Worm (Caenorhabditis elegans) whole organism, early embryonic: Measurements from ENCODE around the gene F38A5.2.

ENCODE experiments used
- B0310.2 ChIP-seq: sonication (generic microtip); optimal IDR thresholded peaks from 2 replicates; lab custom pipeline; 2016; ENCODE audit warnings: mild to moderate bottlenecking, missing genetic modification characterization, missing compliant biosample characterization
- F13C5.2 ChIP-seq: sonication (generic microtip); optimal IDR thresholded peaks from 2 replicates; lab custom pipeline; 2017; ENCODE audit warnings: mild to moderate bottlenecking, missing genetic modification characterization, inconsistent platforms, missing compliant biosample characterization
- aly-1 ChIP-seq: sonication (generic microtip); optimal IDR thresholded peaks from 2 replicates; lab custom pipeline; 2016; ENCODE audit warnings: missing genetic modification characterization, missing compliant biosample characterization
- ama-1 ChIP-seq: fragments of 150-350 bp; optimal IDR thresholded peaks from 2 replicates; lab custom pipeline; 2014
- ceh-13 ChIP-seq: fragments of 200-800 bp; sonication (Bioruptor generic); optimal IDR thresholded peaks from 2 replicates; lab custom pipeline; 2018; ENCODE audit warnings: mild to moderate bottlenecking, missing genetic modification characterization, missing compliant biosample characterization
- ceh-36 ChIP-seq: sonication (generic microtip); optimal IDR thresholded peaks from 2 replicates; lab custom pipeline; 2016; ENCODE audit warnings: missing genetic modification characterization, inconsistent platforms, missing compliant biosample characterization
- ets-7 ChIP-seq: sonication (generic microtip); optimal IDR thresholded peaks from 2 replicates; lab custom pipeline; 2016; ENCODE audit warnings: missing genotype, missing genetic modification characterization, missing compliant biosample characterization
- flt-1 ChIP-seq: fragments of 200-800 bp; sonication (Bioruptor generic); IDR thresholded peaks from 2 replicates; pipeline ENCODE4 v1.3.6; 2022; ENCODE audit warnings: missing genetic modification characterization, missing compliant biosample characterization
- hmbx-1 ChIP-seq: sonication (generic microtip); optimal IDR thresholded peaks from 2 replicates; lab custom pipeline; 2016; ENCODE audit warnings: mild to moderate bottlenecking, missing genetic modification characterization, missing compliant biosample characterization
- hmg-4 ChIP-seq: fragments of 200-800 bp; sonication (Bioruptor generic); optimal IDR thresholded peaks from 2 replicates; lab custom pipeline; 2018; ENCODE audit warnings: mild to moderate bottlenecking, missing genetic modification characterization, missing compliant biosample characterization
- hnd-1 ChIP-seq: sonication (generic microtip); optimal IDR thresholded peaks from 2 replicates; lab custom pipeline; 2016; ENCODE audit warnings: missing genetic modification characterization, missing compliant biosample characterization
- pes-1 ChIP-seq: fragments of 200-800 bp; sonication (Bioruptor generic); IDR thresholded peaks from 2 replicates; pipeline ENCODE4 v1.3.6; 2022; ENCODE audit warnings: missing genetic modification reagents, missing genetic modification characterization, missing compliant biosample characterization
- scrt-1 ChIP-seq: fragments of 200-800 bp; sonication (Bioruptor generic); IDR thresholded peaks from 2 replicates; pipeline ENCODE4 v1.3.6; 2022; ENCODE audit warnings: missing genetic modification characterization, missing compliant biosample characterization
- sea-1 ChIP-seq: fragments of 200-800 bp; sonication (Bioruptor generic); conservative IDR thresholded peaks from 2 replicates; pipeline ENCODE4 v1.3.6; 2022; ENCODE audit warnings: missing genetic modification characterization, missing compliant biosample characterization
- tbx-11 ChIP-seq: fragments of 200-800 bp; sonication (Bioruptor generic); IDR thresholded peaks from 2 replicates; pipeline ENCODE4 v1.3.6; 2022; ENCODE audit warnings: missing genetic modification characterization, missing compliant biosample characterization
- tbx-37 ChIP-seq: fragments of 200-800 bp; sonication (Bioruptor generic); conservative IDR thresholded peaks from 2 replicates; pipeline ENCODE4 v1.3.6; 2022; ENCODE audit warnings: missing genetic modification reagents, missing genetic modification characterization, missing compliant biosample characterization
- tra-4 ChIP-seq: sonication (generic microtip); optimal IDR thresholded peaks from 2 replicates; lab custom pipeline; 2017; ENCODE audit warnings: missing genetic modification characterization, missing compliant biosample characterization

The F38A5.2 gene

ce11 chrIV:6607059-6607458, 21.9 kb upstream of the F38A5.2 start:
- no peak for TF ChIP-seq pes-1 (GFP tag; lab: Robert Waterston, UW)
- no peak for TF ChIP-seq flt-1
- TF ChIP-seq F13C5.2 (tag; lab: Kevin White, UChicago), result no peak
- no peak for TF ChIP-seq hmbx-1 (tag; lab: Kevin White, UChicago)
- TF ChIP-seq hmg-4, result no peak
- no peak for TF ChIP-seq tra-4
- TF ChIP-seq ceh-36 (tag; lab: Kevin White, UChicago), result no peak

- TF ChIP-seq ceh-36 (tag; lab: Kevin White, UChicago) (no peak), tra-4 (no peak), hmg-4 (no peak), pes-1 (GFP tag; lab: Robert Waterston, UW) (no peak), ama-1 (lab: Kevin White, UChicago) (no peak), ceh-13 (GFP tag; lab: Kevin White, UChicago) (no peak), flt-1 (no peak), B0310.2 (no peak), scrt-1 (no peak), tbx-11 (GFP tag; lab: Robert Waterston, UW) (no peak), F13C5.2 (tag; lab: Kevin White, UChicago) (no peak), aly-1 (tag; lab: Kevin White, UChicago) (no peak), hmbx-1 (tag; lab: Kevin White, UChicago) (no peak), hnd-1 (tag; lab: Kevin White, UChicago) (no peak), ets-7 (tag; lab: Kevin White, UChicago) (no peak), sea-1 (GFP tag; lab: Robert Waterston, UW) (no peak), tbx-37 (GFP tag; lab: Robert Waterston, UW) (no peak)
Measured at ce11 chrIV:6606587-6606986, 21.4 kb upstream of the F38A5.2 start.

DNA sequence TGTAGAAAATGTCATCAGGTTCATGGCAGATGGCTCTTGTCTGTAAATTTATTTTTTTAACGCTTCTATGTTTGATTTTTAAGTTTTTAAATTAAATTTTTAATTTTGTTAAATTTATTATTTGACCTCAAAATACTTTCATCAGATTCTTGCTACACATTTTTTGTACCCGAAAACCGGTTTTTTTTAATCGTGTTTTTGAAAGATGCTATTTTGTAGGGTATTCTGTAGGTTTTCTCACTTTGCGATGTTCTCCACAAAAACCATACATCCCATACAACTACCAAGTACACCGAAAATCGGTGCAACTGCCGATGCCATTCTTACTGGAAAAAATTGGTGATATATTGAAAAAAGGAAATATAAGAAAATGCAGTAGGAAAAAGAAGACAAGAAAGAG, 20.7 kb upstream of the F38A5.2 start, which contains the start of gene nstp-2:
TSS of gene nstp-2 (minus strand) at position 326 of the 400 bp plus-strand sequence.
- TF ChIP-seq flt-1 (no peak), tra-4 (no peak), sea-1 (GFP tag; lab: Robert Waterston, UW) (no peak), ceh-36 (tag; lab: Kevin White, UChicago) (no peak), hnd-1 (tag; lab: Kevin White, UChicago) (no peak), hmg-4 (no peak), ceh-13 (GFP tag; lab: Kevin White, UChicago) (no peak), ets-7 (tag; lab: Kevin White, UChicago) (no peak), ama-1 (lab: Kevin White, UChicago) (no peak), aly-1 (tag; lab: Kevin White, UChicago) (no peak)

- TF ChIP-seq tbx-11 (GFP tag; lab: Robert Waterston, UW), result no peak
- TF ChIP-seq sea-1 (GFP tag; lab: Robert Waterston, UW), result no peak
- TF ChIP-seq tbx-37 (GFP tag; lab: Robert Waterston, UW), result no peak
- TF ChIP-seq ama-1 (lab: Kevin White, UChicago), result no peak
- TF ChIP-seq aly-1 (tag; lab: Kevin White, UChicago), result no peak
- no peak for TF ChIP-seq F13C5.2 (tag; lab: Kevin White, UChicago)
- TF ChIP-seq hmbx-1 (tag; lab: Kevin White, UChicago), result no peak
- no peak for TF ChIP-seq ets-7 (tag; lab: Kevin White, UChicago)
- TF ChIP-seq scrt-1, result no peak
- no peak for TF ChIP-seq hmg-4
- TF ChIP-seq flt-1, result no peak
- TF ChIP-seq B0310.2, result no peak
- TF ChIP-seq ceh-36 (tag; lab: Kevin White, UChicago), result no peak
- TF ChIP-seq pes-1 (GFP tag; lab: Robert Waterston, UW), result no peak
- no peak for TF ChIP-seq ceh-13 (GFP tag; lab: Kevin White, UChicago)
- TF ChIP-seq hnd-1 (tag; lab: Kevin White, UChicago), result no peak
- no peak for TF ChIP-seq tra-4
Measured at ce11 chrIV:6603549-6603948, 18.3 kb upstream of the F38A5.2 start.

ce11 chrIV:6602376-6602775, 17.2 kb upstream of the F38A5.2 start, which contains the start of gene F15B10.3:
Gene F15B10.3 (plus strand): TSS chrIV:6602676.
- TF ChIP-seq ceh-13 (GFP tag; lab: Kevin White, UChicago) (no peak), F13C5.2 (tag; lab: Kevin White, UChicago) (no peak), hnd-1 (tag; lab: Kevin White, UChicago) (no peak), aly-1 (tag; lab: Kevin White, UChicago) (no peak), ceh-36 (tag; lab: Kevin White, UChicago) (no peak), flt-1 (no peak), pes-1 (GFP tag; lab: Robert Waterston, UW) (no peak)

ce11 chrIV:6601213-6601724, 16.1 kb upstream of the F38A5.2 start, which contains the start of gene sup-36:
Gene sup-36 (plus strand): TSS chrIV:6601674.
- TF ChIP-seq sea-1 (GFP tag; lab: Robert Waterston, UW) (no peak), ama-1 (lab: Kevin White, UChicago) (no peak), B0310.2 (no peak), aly-1 (tag; lab: Kevin White, UChicago) (no peak), tra-4 (no peak), hnd-1 (tag; lab: Kevin White, UChicago) (no peak), flt-1 (no peak), tbx-37 (GFP tag; lab: Robert Waterston, UW) (no peak), tbx-11 (GFP tag; lab: Robert Waterston, UW) (no peak), F13C5.2 (tag; lab: Kevin White, UChicago) (no peak), hmg-4 (no peak), scrt-1 (no peak), pes-1 (GFP tag; lab: Robert Waterston, UW) (no peak), ceh-13 (GFP tag; lab: Kevin White, UChicago) (no peak)

- TF ChIP-seq ceh-13 (GFP tag; lab: Kevin White, UChicago), result no peak
- no peak for TF ChIP-seq scrt-1
Measured at ce11 chrIV:6599447-6599846, 14.2 kb upstream of the F38A5.2 start, which contains the start of gene F38A5.8. Gene F38A5.8 (plus strand): TSS chrIV:6599747.
